Fruit fly (Drosophila melanogaster): ENCODE results near the gene ATPsynCF6.

ATPsynCF6 gene

dm6 chr3R:23386907-23387306, 31.0 kb upstream of the ATPsynCF6 start (continued):
- TF ChIP-seq Lhr (GFP tag; optimal IDR thresholded peaks at IDR 0.05) (no peak), fd64A (GFP tag; optimal IDR thresholded peaks at IDR 0.05) (no peak), CG12391 (tag; optimal IDR thresholded peaks at IDR 0.05) (peak; percentile 54), nom (GFP tag; optimal IDR thresholded peaks at IDR 0.05) (no peak), CG10209 (GFP tag; optimal IDR thresholded peaks at IDR 0.05) (peak; percentile 24), CG9876 (GFP tag; optimal IDR thresholded peaks at IDR 0.05) (no peak), CG3838 (GFP tag; optimal IDR thresholded peaks at IDR 0.05) (no peak), CG3065 (GFP tag; optimal IDR thresholded peaks at IDR 0.05) (no peak), CG18011 (GFP tag; optimal IDR thresholded peaks at IDR 0.05) (no peak), crc (GFP tag; optimal IDR thresholded peaks at IDR 0.05) (no peak), nerfin-1 (tag; optimal IDR thresholded peaks at IDR 0.05) (peak; percentile 25), al (GFP tag; IDR thresholded peaks at IDR 0.05) (no peak), p53 (GFP tag; optimal IDR thresholded peaks at IDR 0.05) (no peak), CG13296 (GFP tag; optimal IDR thresholded peaks at IDR 0.05) (no peak), fd96Cb (tag; optimal IDR thresholded peaks at IDR 0.05) (peak; percentile 61), CG4730 (GFP tag; IDR thresholded peaks at IDR 0.05) (no peak), Dfd (GFP tag; optimal IDR thresholded peaks at IDR 0.05) (no peak), odd (GFP tag; optimal IDR thresholded peaks at IDR 0.05) (no peak), fu2 (GFP tag; optimal IDR thresholded peaks at IDR 0.05) (no peak), bsh (GFP tag; optimal IDR thresholded peaks at IDR 0.05) (peak in 1 of 2 experiments; percentile 73), pan (optimal IDR thresholded peaks at IDR 0.05) (no peak), pan (GFP tag; optimal IDR thresholded peaks at IDR 0.05 in 1 of 2, IDR thresholded peaks at IDR 0.05 in 1 of 2) (peak in 1 of 2 experiments; percentile 13), mam (GFP tag; optimal IDR thresholded peaks at IDR 0.05) (no peak), HmgZ (tag; optimal IDR thresholded peaks at IDR 0.05) (no peak), CG11398 (GFP tag; optimal IDR thresholded peaks at IDR 0.05) (no peak), CG2202 (tag; optimal IDR thresholded peaks at IDR 0.05) (no peak), CG6813 (GFP tag; optimal IDR thresholded peaks at IDR 0.05) (no peak), ara (GFP tag; IDR thresholded peaks at IDR 0.05) (peak; percentile 65), fd3F (GFP tag; optimal IDR thresholded peaks at IDR 0.05) (no peak), Nf-YB (GFP tag; optimal IDR thresholded peaks at IDR 0.05) (peak; percentile 5), CG17328 (GFP tag; IDR thresholded peaks at IDR 0.05) (peak; percentile 65), CG1529 (GFP tag; optimal IDR thresholded peaks at IDR 0.05) (no peak), CHES-1-like (GFP tag; optimal IDR thresholded peaks at IDR 0.05) (no peak), sens (GFP tag) (peak; percentile 91), CG13894 (tag; optimal IDR thresholded peaks at IDR 0.05) (no peak), CG14441 (GFP tag; IDR thresholded peaks at IDR 0.05) (0 out of 2 replicates have a peak, but pooled peaks have one; percentile 36), bab2 (GFP tag; optimal IDR thresholded peaks at IDR 0.05) (no peak), CG3847 (GFP tag; IDR thresholded peaks at IDR 0.05) (no peak), CG32767 (GFP tag; IDR thresholded peaks at IDR 0.05) (peak; percentile 48; the same call in 1 of the 2 replicates), fd102C (GFP tag; optimal IDR thresholded peaks at IDR 0.05) (no peak), zfh2 (GFP tag; optimal IDR thresholded peaks at IDR 0.05) (no peak), Deaf1 (tag; optimal IDR thresholded peaks at IDR 0.05) (no peak), CG10979 (tag; optimal IDR thresholded peaks at IDR 0.05) (peak; percentile 70), bbx (GFP tag; IDR thresholded peaks at IDR 0.05; ENCODE audit: partially characterized antibody) (no peak), CG12071 (GFP tag; optimal IDR thresholded peaks at IDR 0.05) (no peak), Adf1 (GFP tag; IDR thresholded peaks at IDR 0.05) (no peak), sna (GFP tag; IDR thresholded peaks at IDR 0.05; ENCODE audit: partially characterized antibody) (no peak), btn (GFP tag; optimal IDR thresholded peaks at IDR 0.05) (no peak), az2 (GFP tag; optimal IDR thresholded peaks at IDR 0.05) (peak; percentile 62), CG4282 (GFP tag; optimal IDR thresholded peaks at IDR 0.05) (no peak), CG3726 (GFP tag; IDR thresholded peaks at IDR 0.05) (no peak), sd (tag; optimal IDR thresholded peaks at IDR 0.05) (no peak)

Data from whole organism, embryonic.